Worm (Caenorhabditis elegans) whole organism, L4/young adult: ENCODE data around the gene fbxb-115.

Experiments
- W03F9.2 ChIP-seq: fragments of 150-350 bp; optimal IDR thresholded peaks from 2 replicates; lab custom pipeline; 2014; ENCODE audit warnings: missing biosample characterization, missing genetic modification characterization
- dao-5 ChIP-seq: sonication (generic microtip); optimal IDR thresholded peaks from 2 replicates; lab custom pipeline; 2016; ENCODE audit warnings: missing genotype, missing genetic modification characterization, moderate library complexity, missing compliant biosample characterization
- him-1 ChIP-seq: sonication (generic microtip); optimal IDR thresholded peaks from 2 replicates; lab custom pipeline; 2016; ENCODE audit warnings: missing genotype, missing genetic modification reagents, missing genetic modification characterization, missing compliant biosample characterization

DNA sequence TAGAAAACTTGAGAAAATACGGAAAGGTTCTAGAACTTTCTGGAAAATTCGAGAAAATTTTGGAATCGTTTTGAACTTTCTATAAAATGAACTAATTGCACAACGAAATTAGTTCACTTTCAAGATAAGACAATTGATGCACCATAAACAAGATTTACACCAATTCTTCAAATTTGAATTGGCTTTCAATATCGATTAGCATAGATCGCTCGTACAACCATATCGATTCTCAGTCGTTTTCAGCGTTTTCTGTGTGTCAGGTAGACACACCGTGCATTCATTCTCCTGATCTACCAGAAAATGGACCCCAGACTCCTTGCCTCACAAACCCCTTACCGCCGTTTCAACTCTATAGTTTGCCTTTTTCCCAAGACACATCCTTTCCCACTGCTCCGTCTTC, 42.3 kb upstream of the fbxb-115 start, which contains the start of gene fbxb-117:
- TF ChIP-seq dao-5 (tag; lab: Kevin White, UChicago) (no peak), him-1 (tag; lab: Kevin White, UChicago) (no peak), W03F9.2 (tag; lab: Kevin White, UChicago) (no peak)
